Worm (Caenorhabditis elegans) whole organism, L2 larva: ENCODE results near the gene ZK1307.2.
A peak's percentile ranks its signal among the peaks of the same experiment; 100 is the strongest.

Source experiments
- C34F6.9 ChIP-seq: fragments of 150-350 bp; optimal IDR thresholded peaks from 2 replicates; lab custom pipeline; 2014; ENCODE audit warnings: missing biosample characterization, missing genetic modification characterization
- F13H6.1 ChIP-seq: sonication (generic microtip); optimal IDR thresholded peaks from 2 replicates; lab custom pipeline; 2016; ENCODE audit warnings: missing genetic modification characterization, missing compliant biosample characterization
- R02D3.7 ChIP-seq: fragments of 150-350 bp; optimal IDR thresholded peaks from 2 replicates; lab custom pipeline; 2014; ENCODE audit warnings: missing biosample characterization, missing genetic modification characterization
- Y55F3AM.14 ChIP-seq: fragments of 200-800 bp; sonication (Bioruptor generic); optimal IDR thresholded peaks from 2 replicates; lab custom pipeline; 2018; ENCODE audit warnings: mild to moderate bottlenecking, missing genetic modification characterization, missing compliant biosample characterization
- alr-1 ChIP-seq: fragments of 150-350 bp; optimal IDR thresholded peaks from 2 replicates; lab custom pipeline; 2014; ENCODE audit warnings: missing biosample characterization, missing genetic modification characterization
- ama-1 ChIP-seq: fragments of 150-350 bp; optimal IDR thresholded peaks from 2 replicates; lab custom pipeline; 2018; ENCODE audit warnings: inconsistent platforms
- ceh-82 ChIP-seq: fragments of 150-350 bp; optimal IDR thresholded peaks from 2 replicates; lab custom pipeline; 2014; ENCODE audit warnings: missing biosample characterization, missing genetic modification characterization
- crh-2 ChIP-seq: sonication (generic microtip); optimal IDR thresholded peaks from 2 replicates; lab custom pipeline; 2017; ENCODE audit warnings: missing biosample characterization, missing genetic modification characterization
- dmd-4 ChIP-seq: sonication (generic microtip); optimal IDR thresholded peaks from 2 replicates; lab custom pipeline; 2017; ENCODE audit warnings: missing biosample characterization, missing genetic modification characterization
- egl-27 ChIP-seq: sonication (generic microtip); optimal IDR thresholded peaks from 3 replicates; lab custom pipeline; 2017; ENCODE audit warnings: missing biosample characterization, missing genetic modification reagents, missing genetic modification characterization
- elt-1 ChIP-seq: fragments of 150-350 bp; optimal IDR thresholded peaks from 2 replicates; lab custom pipeline; 2014; ENCODE audit warnings: missing biosample characterization, missing genetic modification characterization
- fos-1 ChIP-seq: fragments of 150-350 bp; optimal IDR thresholded peaks from 2 replicates; lab custom pipeline; 2014; ENCODE audit warnings: missing biosample characterization, missing genetic modification characterization
- gmeb-1 ChIP-seq: fragments of 150-350 bp; optimal IDR thresholded peaks from 2 replicates; lab custom pipeline; 2014; ENCODE audit warnings: missing biosample characterization, missing genetic modification characterization
- lin-13 ChIP-seq: fragments of 150-350 bp; optimal IDR thresholded peaks from 2 replicates; lab custom pipeline; 2014; ENCODE audit warnings: missing biosample characterization, missing genetic modification reagents, missing genetic modification characterization
- lin-39 ChIP-seq: fragments of 150-350 bp; optimal IDR thresholded peaks from 2 replicates; lab custom pipeline; 2014; ENCODE audit warnings: missing biosample characterization, missing genetic modification reagents, missing genetic modification characterization
- lsy-2 ChIP-seq, 2 experiments: fragments of 150-350 bp in 1 of 2; sonication (generic microtip) in 1 of 2; optimal IDR thresholded peaks; 2 replicates each; lab custom pipeline; 2014 to 2017; ENCODE audit warnings: missing biosample characterization in 2 of 2, missing genetic modification characterization in 2 of 2
- mab-5 ChIP-seq: fragments of 150-350 bp; optimal IDR thresholded peaks from 2 replicates; lab custom pipeline; 2014; ENCODE audit warnings: missing biosample characterization, missing genetic modification characterization
- mbf-1 ChIP-seq: sonication (generic microtip); optimal IDR thresholded peaks from 2 replicates; lab custom pipeline; 2017; ENCODE audit warnings: missing biosample characterization, missing genetic modification characterization
- mdl-1 ChIP-seq, 2 experiments: fragments of 150-350 bp in 1 of 2; sonication (generic microtip) in 1 of 2; optimal IDR thresholded peaks; 2 replicates each; lab custom pipeline; 2017; ENCODE audit warnings: missing biosample characterization in 2 of 2, missing genetic modification characterization in 2 of 2
- nhr-11 ChIP-seq: fragments of 150-350 bp; optimal IDR thresholded peaks from 2 replicates; lab custom pipeline; 2014; ENCODE audit warnings: missing biosample characterization, missing genetic modification characterization
- nhr-129 ChIP-seq: fragments of 150-350 bp; optimal IDR thresholded peaks from 2 replicates; lab custom pipeline; 2014; ENCODE audit warnings: missing biosample characterization, missing genetic modification characterization
- nhr-21 ChIP-seq: fragments of 150-350 bp; optimal IDR thresholded peaks from 2 replicates; lab custom pipeline; 2014; ENCODE audit warnings: missing biosample characterization, missing genetic modification characterization
- nhr-25 ChIP-seq: fragments of 150-350 bp; sonication (generic microtip); optimal IDR thresholded peaks from 3 replicates; lab custom pipeline; 2014; ENCODE audit warnings: missing biosample characterization, missing genetic modification characterization
- nhr-6 ChIP-seq: fragments of 150-350 bp; optimal IDR thresholded peaks from 2 replicates; lab custom pipeline; 2014; ENCODE audit warnings: missing biosample characterization, missing genetic modification characterization
- peb-1 ChIP-seq: fragments of 150-350 bp; optimal IDR thresholded peaks from 2 replicates; lab custom pipeline; 2014; ENCODE audit warnings: missing biosample characterization, missing genetic modification characterization
- sem-4 ChIP-seq: fragments of 150-350 bp; optimal IDR thresholded peaks from 2 replicates; lab custom pipeline; 2014; ENCODE audit warnings: missing biosample characterization, missing genetic modification reagents, missing genetic modification characterization
- skn-1 ChIP-seq: sonication (generic microtip); optimal IDR thresholded peaks from 2 replicates; lab custom pipeline; 2017; ENCODE audit warnings: missing biosample characterization, missing genetic modification characterization
- sma-3 ChIP-seq: sonication (generic microtip); optimal IDR thresholded peaks from 2 replicates; lab custom pipeline; 2016; ENCODE audit warnings: missing genetic modification reagents, missing genetic modification characterization, missing compliant biosample characterization
- sma-9 ChIP-seq, 2 experiments: fragments of 150-350 bp in 1 of 2; sonication (generic microtip) in 1 of 2; optimal IDR thresholded peaks; 2 replicates each; lab custom pipeline; 2014 to 2016; ENCODE audit warnings: missing genetic modification characterization in 2 of 2, mild to moderate bottlenecking in 1 of 2, missing biosample characterization in 1 of 2, missing compliant biosample characterization in 1 of 2, missing genetic modification reagents in 1 of 2, moderate library complexity in 1 of 2
- snpc-4 ChIP-seq: fragments of 150-350 bp; optimal IDR thresholded peaks from 2 replicates; lab custom pipeline; 2014; ENCODE audit warnings: missing biosample characterization, missing genetic modification characterization
- unc-62 ChIP-seq: fragments of 150-350 bp; optimal IDR thresholded peaks from 2 replicates; lab custom pipeline; 2014; ENCODE audit warnings: missing biosample characterization, missing genetic modification reagents, missing genetic modification characterization
- zag-1 ChIP-seq: fragments of 150-350 bp; optimal IDR thresholded peaks from 2 replicates; lab custom pipeline; 2014; ENCODE audit warnings: missing biosample characterization, missing genetic modification characterization
- ztf-1 ChIP-seq: fragments of 200-800 bp; sonication (Bioruptor generic); conservative IDR thresholded peaks from 2 replicates; pipeline ENCODE4 v1.3.6; 2022; ENCODE audit warnings: missing genetic modification characterization, missing compliant biosample characterization
- ztf-11 ChIP-seq: sonication (generic microtip); optimal IDR thresholded peaks from 2 replicates; lab custom pipeline; 2017; ENCODE audit warnings: missing biosample characterization, missing genetic modification characterization

Gene ZK1307.2

DNA sequence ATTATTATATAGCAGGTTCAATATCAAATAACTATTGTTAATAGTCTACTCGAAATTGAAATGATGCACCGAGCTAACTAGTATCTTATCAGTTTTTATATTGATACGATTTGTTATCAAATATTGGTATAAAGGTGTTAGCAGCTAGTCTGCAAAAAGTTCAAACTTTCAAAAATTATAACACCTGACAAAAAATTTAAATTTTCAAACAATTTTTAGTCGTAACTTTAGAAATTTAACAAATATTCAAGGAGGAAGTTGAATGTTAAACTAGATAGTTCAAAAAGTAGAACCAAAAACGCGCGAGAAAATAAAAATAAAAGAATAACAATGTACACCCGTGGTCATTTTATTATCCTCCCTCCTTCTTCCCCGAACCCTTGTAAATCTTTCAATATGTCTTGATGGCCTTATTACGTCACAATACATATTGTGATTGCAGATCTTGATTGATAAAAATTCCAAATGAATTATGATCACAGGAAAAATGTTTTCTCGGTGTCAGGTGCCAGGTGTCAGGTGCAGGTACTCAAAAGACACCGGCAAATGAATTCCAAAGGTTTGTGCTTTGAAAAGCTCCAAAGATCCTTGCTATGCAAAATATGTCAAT lies 1.9 kb upstream of the ZK1307.2 start, which contains the start of gene ZK1307.1:
Gene ZK1307.1 (minus strand): TSS at position 51 of the 610 bp plus-strand sequence.
- TF ChIP-seq sma-9 (GFP tag; optimal IDR thresholded peaks at IDR 0.05; lab: Kevin White, UChicago) (peak; percentile 17), sma-9 (tag; optimal IDR thresholded peaks at IDR 0.05; lab: Kevin White, UChicago) (no peak), lsy-2 (tag; optimal IDR thresholded peaks at IDR 0.05; lab: Kevin White, UChicago) (no peak), nhr-25 (no peak), nhr-129 (tag; lab: Kevin White, UChicago) (peak; percentile 18)

- TF ChIP-seq ztf-1 (GFP tag; lab: Robert Waterston, UW) (no peak), C34F6.9 (no peak), gmeb-1 (no peak), mbf-1 (tag; lab: Kevin White, UChicago) (no peak), sma-3 (GFP tag; lab: Kevin White, UChicago) (no peak), snpc-4 (tag; lab: Kevin White, UChicago) (no peak), alr-1 (tag; lab: Kevin White, UChicago) (no peak), lsy-2 (tag; optimal IDR thresholded peaks at IDR 0.05; lab: Kevin White, UChicago) (no peak), sma-9 (GFP tag; optimal IDR thresholded peaks at IDR 0.05; lab: Kevin White, UChicago) (no peak), sma-9 (tag; optimal IDR thresholded peaks at IDR 0.05; lab: Kevin White, UChicago) (no peak), dmd-4 (tag; lab: Kevin White, UChicago) (no peak), zag-1 (tag; lab: Kevin White, UChicago) (no peak), nhr-11 (tag; lab: Kevin White, UChicago) (no peak), unc-62 (GFP tag; lab: Kevin White, UChicago) (no peak), crh-2 (tag; lab: Kevin White, UChicago) (no peak), R02D3.7 (tag; lab: Kevin White, UChicago) (no peak), peb-1 (tag; lab: Kevin White, UChicago) (no peak), lin-13 (GFP tag; lab: Kevin White, UChicago) (no peak)
These were observed 833 bp downstream of the ZK1307.2 start, which contains the start of gene ZK1307.3 for ce11 chrII:9652919-9653318. ZK1307.3 (minus strand) TSS chrII:9653019.

- TF ChIP-seq elt-1 (tag; lab: Kevin White, UChicago) (no peak), zag-1 (tag; lab: Kevin White, UChicago) (no peak), ama-1 (lab: Kevin White, UChicago) (no peak), alr-1 (tag; lab: Kevin White, UChicago) (no peak), nhr-21 (no peak), nhr-6 (tag; lab: Kevin White, UChicago) (no peak), skn-1 (tag; lab: Kevin White, UChicago) (no peak), sem-4 (tag; lab: Kevin White, UChicago) (no peak), crh-2 (tag; lab: Kevin White, UChicago) (no peak)
These were observed 2.1 kb downstream of the ZK1307.2 start, which contains the start of gene ZK1307.4 for ce11 chrII:9651700-9652099. ZK1307.4 (minus strand) TSS chrII:9651800.

DNA sequence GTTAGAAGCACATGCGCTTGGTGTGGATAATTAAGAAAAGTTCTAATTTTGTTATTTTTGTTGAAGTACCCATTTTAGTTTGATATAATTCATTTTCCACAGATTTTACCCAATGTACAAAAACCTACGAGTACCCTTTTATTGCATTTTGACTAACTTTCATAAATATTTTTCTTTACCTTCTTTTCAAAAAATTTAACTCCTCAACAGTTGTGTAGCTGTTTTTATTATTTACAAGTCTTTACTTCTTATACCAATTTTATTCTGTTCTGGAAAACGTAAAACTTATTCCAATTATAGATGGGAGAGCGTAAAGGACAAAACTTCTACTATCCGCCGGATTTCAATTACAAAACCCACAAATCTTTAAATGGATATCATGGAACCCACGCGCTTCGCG lies 4.6 kb downstream of the ZK1307.2 start, which contains the start of gene ZK1307.9:
Gene ZK1307.9 (plus strand): TSS at position 301 of the 400 bp plus-strand sequence.
- TF ChIP-seq fos-1 (tag; lab: Kevin White, UChicago) (no peak), ztf-11 (tag; lab: Kevin White, UChicago) (no peak), nhr-6 (tag; lab: Kevin White, UChicago) (no peak), dmd-4 (tag; lab: Kevin White, UChicago) (no peak), mbf-1 (tag; lab: Kevin White, UChicago) (no peak), unc-62 (GFP tag; lab: Kevin White, UChicago) (no peak), sem-4 (tag; lab: Kevin White, UChicago) (no peak), Y55F3AM.14 (GFP tag; lab: Kevin White, UChicago) (no peak), mab-5 (tag; lab: Kevin White, UChicago) (no peak), lin-13 (GFP tag; lab: Kevin White, UChicago) (no peak), ama-1 (lab: Kevin White, UChicago) (no peak), snpc-4 (tag; lab: Kevin White, UChicago) (no peak), lin-39 (tag; lab: Kevin White, UChicago) (no peak), mdl-1 (tag; optimal IDR thresholded peaks at IDR 0.05; lab: Kevin White, UChicago) (no peak), ceh-82 (tag; lab: Kevin White, UChicago) (no peak), R02D3.7 (tag; lab: Kevin White, UChicago) (no peak), F13H6.1 (no peak), egl-27 (tag; lab: Kevin White, UChicago) (no peak), elt-1 (tag; lab: Kevin White, UChicago) (no peak)
